Worm (Caenorhabditis elegans): ENCODE data around the gene cah-2.

The cah-2 gene

ce11 chrII:7523281-7523680 is 40.4 kb upstream of the cah-2 start, which contains the start of gene ZK1290.15:
Gene ZK1290.15 (plus strand): TSS chrII:7523581.
- TF ChIP-seq ahr-1 (tag; optimal IDR thresholded peaks at IDR 0.05) (no peak), nfya-1 (tag; optimal IDR thresholded peaks at IDR 0.05) (no peak), pros-1 (tag; optimal IDR thresholded peaks at IDR 0.05) (no peak), mec-3 (tag; optimal IDR thresholded peaks at IDR 0.05; ENCODE audit: borderline replicate concordance) (no peak), lin-11 (tag; optimal IDR thresholded peaks at IDR 0.05) (no peak), ttx-3 (tag; optimal IDR thresholded peaks at IDR 0.05) (no peak), pha-4 (tag; optimal IDR thresholded peaks at IDR 0.05) (no peak), ceh-45 (GFP tag; IDR thresholded peaks at IDR 0.05) (no peak)

- TF ChIP-seq eyg-1 (tag; optimal IDR thresholded peaks at IDR 0.05) (no peak), pha-4 (tag; optimal IDR thresholded peaks at IDR 0.05) (no peak), ceh-48 (tag; optimal IDR thresholded peaks at IDR 0.05) (no peak), hlh-8 (tag; optimal IDR thresholded peaks at IDR 0.05) (no peak), hlh-15 (tag; optimal IDR thresholded peaks at IDR 0.05) (no peak)
These were observed 38.5 kb upstream of the cah-2 start for ce11 chrII:7521420-7521819.

- TF ChIP-seq ceh-48 (tag; optimal IDR thresholded peaks at IDR 0.05) (no peak), eyg-1 (tag; optimal IDR thresholded peaks at IDR 0.05) (no peak), unc-42 (tag; optimal IDR thresholded peaks at IDR 0.05) (no peak), ref-2 (tag; optimal IDR thresholded peaks at IDR 0.05) (no peak), gmeb-2 (tag; optimal IDR thresholded peaks at IDR 0.05) (no peak), pha-2 (tag; optimal IDR thresholded peaks at IDR 0.05) (no peak), zip-5 (tag; optimal IDR thresholded peaks at IDR 0.05) (no peak), fax-1 (tag; optimal IDR thresholded peaks at IDR 0.05) (no peak), elt-2 (tag; optimal IDR thresholded peaks at IDR 0.05) (no peak), nfya-1 (tag; optimal IDR thresholded peaks at IDR 0.05) (no peak), lim-6 (tag; optimal IDR thresholded peaks at IDR 0.05) (no peak)
These were observed 36.3 kb upstream of the cah-2 start, which contains the start of gene glb-9 for ce11 chrII:7519221-7519620. Gene glb-9 (minus strand): TSS chrII:7519321.

- TF ChIP-seq pqm-1 (tag; optimal IDR thresholded peaks at IDR 0.05) (no peak), unc-55 (GFP tag; optimal IDR thresholded peaks at IDR 0.05) (no peak), ztf-16 (tag; optimal IDR thresholded peaks at IDR 0.05) (no peak), ceh-6 (GFP tag; optimal IDR thresholded peaks at IDR 0.05) (no peak), dmd-4 (tag; optimal IDR thresholded peaks at IDR 0.05; ENCODE audit: borderline replicate concordance) (no peak), hlh-30 (tag; optimal IDR thresholded peaks at IDR 0.05; ENCODE audit: insufficient read depth) (no peak)
These were observed 22.1 kb upstream of the cah-2 start, which contains the start of gene C28F5.1 for ce11 chrII:7505005-7505404. Gene C28F5.1 (plus strand): TSS chrII:7505305.

ce11 chrII:7499390-7499789 is 16.5 kb upstream of the cah-2 start, which contains the start of gene srab-14:
Gene srab-14 (minus strand): TSS chrII:7499490.
- no peak for TF ChIP-seq elt-2 (tag; optimal IDR thresholded peaks at IDR 0.05)
- TF ChIP-seq madf-2 (tag; optimal IDR thresholded peaks at IDR 0.05) = no peak
- no peak for TF ChIP-seq ceh-9 (tag; optimal IDR thresholded peaks at IDR 0.05)
- TF ChIP-seq hlh-13 (GFP tag; optimal IDR thresholded peaks at IDR 0.05) = no peak
- TF ChIP-seq dve-1 (tag; optimal IDR thresholded peaks at IDR 0.05) = no peak
- TF ChIP-seq Y22D7AL.16 (tag; optimal IDR thresholded peaks at IDR 0.05) = no peak
- no peak for TF ChIP-seq T23F11.4 (GFP tag; optimal IDR thresholded peaks at IDR 0.05)
- TF ChIP-seq F13H6.1 (tag; optimal IDR thresholded peaks at IDR 0.05) = no peak
- TF ChIP-seq syd-9 (tag; optimal IDR thresholded peaks at IDR 0.05) = no peak
- no peak for TF ChIP-seq ceh-2 (tag; optimal IDR thresholded peaks at IDR 0.05)
- no peak for TF ChIP-seq ceh-14 (tag; optimal IDR thresholded peaks at IDR 0.05)
- TF ChIP-seq K09A11.1 (tag; optimal IDR thresholded peaks at IDR 0.05; ENCODE audit: insufficient read depth) = no peak
- no peak for TF ChIP-seq dmd-4 (tag; optimal IDR thresholded peaks at IDR 0.05; ENCODE audit: borderline replicate concordance)
- TF ChIP-seq unc-55 (GFP tag; optimal IDR thresholded peaks at IDR 0.05) = no peak
- TF ChIP-seq npax-4 (tag; optimal IDR thresholded peaks at IDR 0.05) = no peak
- TF ChIP-seq hlh-6 (tag; optimal IDR thresholded peaks at IDR 0.05) = no peak
- TF ChIP-seq elt-4 (tag; optimal IDR thresholded peaks at IDR 0.05) = no peak
- no peak for TF ChIP-seq ztf-16 (tag; optimal IDR thresholded peaks at IDR 0.05)
- TF ChIP-seq nhr-11 (tag; optimal IDR thresholded peaks at IDR 0.05) = no peak

Data from whole organism, late embryonic.